Worm (Caenorhabditis elegans): Measurements from ENCODE around the gene rcq-5.

Gene rcq-5

ce11 chrIII:4037332-4037731 lies 20.4 kb downstream of the rcq-5 start:
- TF ChIP-seq ama-1 (optimal IDR thresholded peaks at IDR 0.05), result no peak
- TF ChIP-seq fos-1 (tag; optimal IDR thresholded peaks at IDR 0.05), result no peak
- TF ChIP-seq F10B5.3 (tag; optimal IDR thresholded peaks at IDR 0.05), result no peak
- TF ChIP-seq spr-3 (GFP tag; optimal IDR thresholded peaks at IDR 0.05), result no peak
- 0 out of 2 replicates have a peak, but pooled peaks have one; percentile 11 for TF ChIP-seq F44E2.7 (GFP tag; IDR thresholded peaks at IDR 0.05)
- no peak for TF ChIP-seq snpc-1.2 (GFP tag; IDR thresholded peaks at IDR 0.05)
- no peak for TF ChIP-seq dve-1 (tag; optimal IDR thresholded peaks at IDR 0.05; ENCODE audit: insufficient read depth)
- no peak for TF ChIP-seq lin-29 (GFP tag; IDR thresholded peaks at IDR 0.05)
- TF ChIP-seq vab-7 (GFP tag; IDR thresholded peaks at IDR 0.05), result no peak
- 0 out of 2 replicates have a peak, but pooled peaks have one; percentile 62 for TF ChIP-seq egl-43 (GFP tag; IDR thresholded peaks at IDR 0.05)
- 0 out of 2 replicates have a peak, but pooled peaks have one; percentile 10 for TF ChIP-seq dmd-6 (GFP tag; IDR thresholded peaks at IDR 0.05)
- no peak for TF ChIP-seq R02D3.7 (tag; optimal IDR thresholded peaks at IDR 0.05)
- TF ChIP-seq nhr-237 (tag; optimal IDR thresholded peaks at IDR 0.05), result no peak
- no peak for TF ChIP-seq ZK546.5 (tag; optimal IDR thresholded peaks at IDR 0.05)
- TF ChIP-seq gei-8 (GFP tag; optimal IDR thresholded peaks at IDR 0.05), result no peak
- TF ChIP-seq lin-1 (GFP tag; IDR thresholded peaks at IDR 0.05), result no peak
- TF ChIP-seq F26F4.8 (GFP tag; conservative IDR thresholded peaks at IDR 0.05), result no peak
- no peak for TF ChIP-seq nhr-48 (tag; optimal IDR thresholded peaks at IDR 0.05)
- no peak for TF ChIP-seq hif-1 (tag; optimal IDR thresholded peaks at IDR 0.05)
- TF ChIP-seq nhr-102 (tag; optimal IDR thresholded peaks at IDR 0.05), result no peak
- no peak for TF ChIP-seq ztf-11 (tag; optimal IDR thresholded peaks at IDR 0.05)
- TF ChIP-seq rbr-2 (tag; optimal IDR thresholded peaks at IDR 0.05), result no peak
- no peak for TF ChIP-seq lin-15B (tag; optimal IDR thresholded peaks at IDR 0.05)
- TF ChIP-seq nhr-6 (tag; optimal IDR thresholded peaks at IDR 0.05), result peak; percentile 42
- TF ChIP-seq tag-97 (GFP tag; IDR thresholded peaks at IDR 0.05), result no peak
- TF ChIP-seq zip-2 (tag; optimal IDR thresholded peaks at IDR 0.05), result no peak
- no peak for TF ChIP-seq mdt-29 (GFP tag; IDR thresholded peaks at IDR 0.05)
- TF ChIP-seq lim-7 (GFP tag; IDR thresholded peaks at IDR 0.05), result no peak
- TF ChIP-seq F37D6.2 (tag; optimal IDR thresholded peaks at IDR 0.05), result no peak
- peak in 1 of 2 experiments; percentile 40 for TF ChIP-seq lsy-2 (tag; optimal IDR thresholded peaks at IDR 0.05)
- TF ChIP-seq hmg-1.1 (GFP tag; IDR thresholded peaks at IDR 0.05), result 0 out of 2 replicates have a peak, but pooled peaks have one; percentile 52
- TF ChIP-seq ceh-32 (tag; optimal IDR thresholded peaks at IDR 0.05; ENCODE audit: poor library complexity), result no peak
- TF ChIP-seq lin-13 (GFP tag; optimal IDR thresholded peaks at IDR 0.05), result no peak
- no peak for TF ChIP-seq nhr-77 (tag; optimal IDR thresholded peaks at IDR 0.05)
- TF ChIP-seq snpc-4 (tag; optimal IDR thresholded peaks at IDR 0.05), result no peak
- TF ChIP-seq dmd-9 (GFP tag; IDR thresholded peaks at IDR 0.05), result no peak
- no peak for TF ChIP-seq zfp-2 (tag; optimal IDR thresholded peaks at IDR 0.05)
- TF ChIP-seq mxl-3 (GFP tag; optimal IDR thresholded peaks at IDR 0.05), result peak; percentile 19
- no peak for TF ChIP-seq mxl-2 (GFP tag; conservative IDR thresholded peaks at IDR 0.05)
- no peak for TF ChIP-seq php-3 (GFP tag; IDR thresholded peaks at IDR 0.05)
- TF ChIP-seq ctbp-1 (GFP tag; IDR thresholded peaks at IDR 0.05), result no peak
- no peak for TF ChIP-seq nhr-111 (GFP tag; optimal IDR thresholded peaks at IDR 0.05)
- TF ChIP-seq ceh-44 (GFP tag; IDR thresholded peaks at IDR 0.05), result no peak
- 0 out of 2 replicates have a peak, but pooled peaks have one; percentile 25 for TF ChIP-seq tra-1 (GFP tag; IDR thresholded peaks at IDR 0.05)
- TF ChIP-seq hlh-30 (tag; optimal IDR thresholded peaks at IDR 0.05; ENCODE audit: insufficient read depth), result peak; percentile 6
- TF ChIP-seq madf-9 (GFP tag; conservative IDR thresholded peaks at IDR 0.05), result no peak
- no peak for TF ChIP-seq egl-27 (tag; optimal IDR thresholded peaks at IDR 0.05)
- TF ChIP-seq arid-1 (GFP tag; conservative IDR thresholded peaks at IDR 0.05), result 0 out of 2 replicates have a peak, but pooled peaks have one; percentile 31
- TF ChIP-seq F49E8.2 (tag; optimal IDR thresholded peaks at IDR 0.05; ENCODE audit: borderline replicate concordance), result no peak
- TF ChIP-seq zag-1 (tag; optimal IDR thresholded peaks at IDR 0.05), result no peak
- no peak for TF ChIP-seq fkh-10 (GFP tag; optimal IDR thresholded peaks at IDR 0.05)
- no peak for TF ChIP-seq Y75B8A.6 (GFP tag; IDR thresholded peaks at IDR 0.05)

Measured in whole organism, L4 larva.